Worm (Caenorhabditis elegans): ENCODE results near the gene K10H10.4.

DNA sequence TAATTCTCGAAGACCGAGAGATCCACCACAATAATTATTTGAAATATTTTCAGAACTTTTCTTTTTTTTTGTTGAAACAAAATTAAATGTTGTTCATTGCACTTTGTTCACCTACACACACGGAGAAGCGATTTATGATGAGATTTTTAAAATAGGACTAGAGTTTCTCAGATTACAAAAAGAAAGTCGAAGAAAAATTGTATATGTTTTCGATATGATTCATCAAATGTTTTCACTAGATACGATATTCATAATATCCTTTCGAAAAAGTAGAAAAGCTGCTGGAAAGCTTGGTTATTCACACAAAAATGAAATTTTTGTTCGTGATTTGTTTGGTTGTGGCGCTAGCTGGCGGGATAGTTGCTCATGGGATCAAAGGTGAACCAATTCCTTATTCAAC is 24.8 kb downstream of the K10H10.4 start, which contains the start of gene F57C2.4:
- TF ChIP-seq tbx-11 (GFP tag; IDR thresholded peaks at IDR 0.05) (no peak), ets-7 (tag; optimal IDR thresholded peaks at IDR 0.05) (no peak), scrt-1 (GFP tag; IDR thresholded peaks at IDR 0.05) (no peak), B0310.2 (tag; optimal IDR thresholded peaks at IDR 0.05) (no peak), ama-1 (optimal IDR thresholded peaks at IDR 0.05) (no peak), flt-1 (GFP tag; IDR thresholded peaks at IDR 0.05) (no peak), tbx-37 (GFP tag; conservative IDR thresholded peaks at IDR 0.05) (no peak), pes-1 (GFP tag; IDR thresholded peaks at IDR 0.05) (no peak), sea-1 (GFP tag; conservative IDR thresholded peaks at IDR 0.05) (no peak), aly-1 (tag; optimal IDR thresholded peaks at IDR 0.05) (no peak), ceh-13 (GFP tag; optimal IDR thresholded peaks at IDR 0.05) (no peak), hmbx-1 (tag; optimal IDR thresholded peaks at IDR 0.05) (no peak), ceh-36 (tag; optimal IDR thresholded peaks at IDR 0.05) (no peak)

Measured in whole organism, early embryonic.